Fruit fly (Drosophila melanogaster) whole organism, adult: ENCODE data around the gene CG7275.

Source experiments
- CG1620 ChIP-seq: fragments of 200-800 bp; sonication (Bioruptor generic); optimal IDR thresholded peaks from 2 replicates; lab custom pipeline; 2016; ENCODE audit warnings: missing biosample characterization, missing genetic modification characterization
- CG33017 ChIP-seq: fragments of 200-800 bp; sonication (Bioruptor generic); optimal IDR thresholded peaks from 2 replicates; lab custom pipeline; 2018; ENCODE audit warnings: missing biosample characterization, mild to moderate bottlenecking, missing genetic modification characterization, moderate library complexity
- CG5204 ChIP-seq: fragments of 200-800 bp; sonication (Bioruptor generic); optimal IDR thresholded peaks from 2 replicates; lab custom pipeline; 2016; ENCODE audit warnings: missing biosample characterization, missing genetic modification characterization
- Hr96 ChIP-seq: fragments of 200-800 bp; sonication (Bioruptor generic); optimal IDR thresholded peaks from 2 replicates; lab custom pipeline; 2016; ENCODE audit warnings: missing biosample characterization, missing genetic modification characterization
- cic ChIP-seq: fragments of 200-800 bp; sonication (Bioruptor generic); optimal IDR thresholded peaks from 2 replicates; lab custom pipeline; 2017; ENCODE audit warnings: missing biosample characterization, mild to moderate bottlenecking, missing genetic modification characterization, moderate library complexity
- kay ChIP-seq: fragments of 200-800 bp; sonication (Bioruptor generic); peaks from one replicate; lab custom pipeline; 2016; ENCODE audit warnings: missing biosample characterization, missing genetic modification characterization, borderline replicate concordance
- tj ChIP-seq: fragments of 200-800 bp; sonication (Bioruptor generic); optimal IDR thresholded peaks from 3 replicates; lab custom pipeline; 2017; ENCODE audit warnings: missing biosample characterization, mild to moderate bottlenecking, missing genetic modification characterization, moderate library complexity

DNA sequence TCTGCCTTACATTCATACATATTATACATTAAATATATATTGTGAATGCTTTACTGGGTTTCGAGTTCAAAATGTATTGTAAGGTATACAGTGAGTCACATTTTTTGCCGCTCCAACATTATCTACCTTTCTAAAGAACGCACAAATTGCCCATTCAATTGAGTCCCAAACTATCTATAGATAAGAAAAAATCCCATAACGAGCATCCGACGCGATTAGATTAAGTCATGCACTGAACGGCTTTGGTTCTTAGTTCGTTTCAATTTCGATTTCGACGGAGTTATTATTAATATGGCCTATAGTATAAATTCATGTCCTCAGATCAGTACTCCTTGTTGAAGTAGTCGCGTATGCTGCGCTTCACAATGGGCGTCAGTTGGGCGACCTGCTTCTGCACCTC is 18.7 kb downstream of the CG7275 start:
- TF ChIP-seq kay (peak; percentile 50), CG5204 (GFP tag; lab: Kevin White, UChicago) (no peak), tj (no peak), cic (peak; percentile 12), CG33017 (tag; lab: Kevin White, UChicago) (no peak), Hr96 (GFP tag; lab: Kevin White, UChicago) (no peak), CG1620 (GFP tag; lab: Kevin White, UChicago) (no peak)
